Fruit fly (Drosophila melanogaster) ovary, adult (tissue): ENCODE data around the gene CG14669.

Experiments used
- CG17801 ChIP-seq: fragments of 200-800 bp; optimal IDR thresholded peaks from 2 replicates; lab custom pipeline; 2019; ENCODE audit warnings: missing biosample characterization, mild to moderate bottlenecking, missing genetic modification characterization, moderate library complexity; ENCODE audit not compliant: partially characterized antibody

CG14669 gene

dm6 chr3R:5463199-5463949, 49.0 kb downstream of the CG14669 start:
- TF ChIP-seq CG17801 (GFP tag; lab: Kevin White, UChicago): no peak

- TF ChIP-seq CG17801 (GFP tag; lab: Kevin White, UChicago): peak; percentile 21
Measured at dm6 chr3R:5464481-5464880, 50.2 kb downstream of the CG14669 start, which contains the start of gene PEK. PEK (minus strand) TSS chr3R:5464753.

dm6 chr3R:5466875-5467274, 52.5 kb downstream of the CG14669 start, which contains the start of gene RpL35A:
RpL35A (minus strand) TSS chr3R:5467101.
- TF ChIP-seq CG17801 (GFP tag; lab: Kevin White, UChicago): peak; percentile 84

dm6 chr3R:5467619-5468018, 53.3 kb downstream of the CG14669 start, which contains the start of gene POLDIP2:
POLDIP2 (plus strand) TSS chr3R:5467778.
- TF ChIP-seq CG17801 (GFP tag; lab: Kevin White, UChicago): no peak

DNA sequence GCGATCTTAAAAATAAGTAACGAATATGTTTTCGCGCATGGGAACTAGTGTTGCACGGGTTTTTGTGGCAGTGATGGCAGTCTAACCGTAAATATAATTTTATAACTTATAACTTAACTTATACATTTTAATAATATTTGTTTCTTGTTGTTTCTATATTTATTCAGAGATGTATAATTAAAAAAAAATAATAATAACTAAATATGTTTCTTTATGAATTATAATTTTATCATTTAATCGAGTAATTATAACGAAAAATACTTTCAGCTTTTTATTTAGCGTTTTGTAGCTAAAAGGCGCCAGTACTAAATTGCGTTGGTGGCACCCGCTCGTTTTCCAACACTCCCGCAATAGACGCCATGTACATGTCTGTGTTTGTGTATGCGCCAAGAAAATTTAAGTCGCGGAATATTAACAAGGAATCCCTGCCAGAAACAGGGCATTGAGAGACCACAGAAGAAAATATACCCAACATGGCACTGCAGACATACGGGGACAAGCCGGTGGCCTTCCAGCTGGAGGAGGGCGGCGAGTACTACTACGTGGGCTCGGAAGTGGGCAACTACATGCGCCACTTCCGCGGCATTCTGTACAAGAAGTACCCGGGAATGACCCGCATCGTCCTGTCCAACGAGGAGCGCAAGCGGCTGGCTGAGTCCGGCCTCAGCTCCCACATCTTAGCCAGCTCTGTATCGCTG, 56.4 kb downstream of the CG14669 start, which contains the start of the genes mRpL44 and Snr1:
mRpL44 (minus strand) TSS at position 51 of the 698 bp plus-strand sequence.
Snr1 (plus strand) TSS at position 341 of the 698 bp plus-strand sequence.
- TF ChIP-seq CG17801 (GFP tag; lab: Kevin White, UChicago): peak; percentile 45

- no peak for TF ChIP-seq CG17801 (GFP tag; lab: Kevin White, UChicago)
Measured at dm6 chr3R:5474551-5474950, 60.2 kb downstream of the CG14669 start, which contains the start of the genes CG45100, HDAC3 and Hcs. CG45100 (minus strand) TSS chr3R:5474600. HDAC3 (minus strand) TSS chr3R:5474600. Hcs (plus strand) TSS chr3R:5474899.

- TF ChIP-seq CG17801 (GFP tag; lab: Kevin White, UChicago): no peak
Measured at dm6 chr3R:5482790-5483189, 68.5 kb downstream of the CG14669 start.

DNA sequence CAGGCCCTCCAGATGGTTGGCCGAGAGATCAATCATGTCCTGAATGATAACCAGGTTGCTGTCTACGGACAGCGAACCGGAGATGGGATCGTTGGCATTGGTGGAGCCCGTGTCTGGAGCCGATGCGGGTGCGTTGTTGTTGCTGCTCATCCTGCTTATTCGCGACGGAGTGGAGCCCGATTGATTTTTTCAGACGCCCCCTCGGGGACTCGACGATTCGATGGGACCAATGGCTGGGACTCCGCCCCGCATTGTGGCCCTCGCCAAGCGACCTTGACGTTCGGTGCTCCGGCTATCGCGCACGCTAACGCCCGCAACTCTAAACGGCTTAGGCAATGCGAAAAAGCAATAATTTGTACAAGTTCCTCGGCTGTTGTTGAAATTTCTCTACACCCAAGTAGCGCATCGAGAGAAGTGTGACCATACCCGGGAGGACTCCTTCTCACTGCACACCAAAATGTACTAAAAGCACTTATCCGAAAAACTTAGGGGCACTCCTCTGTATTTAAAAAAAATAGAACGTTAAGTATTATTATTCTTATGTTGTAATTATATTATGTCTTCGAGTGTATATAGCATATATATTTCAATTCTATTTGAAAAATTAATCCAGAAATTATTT, 69.3 kb downstream of the CG14669 start, which contains the start of gene ksr:
ksr (minus strand) TSS at position 419 of the 622 bp plus-strand sequence.
- TF ChIP-seq CG17801 (GFP tag; lab: Kevin White, UChicago): peak; percentile 11

DNA sequence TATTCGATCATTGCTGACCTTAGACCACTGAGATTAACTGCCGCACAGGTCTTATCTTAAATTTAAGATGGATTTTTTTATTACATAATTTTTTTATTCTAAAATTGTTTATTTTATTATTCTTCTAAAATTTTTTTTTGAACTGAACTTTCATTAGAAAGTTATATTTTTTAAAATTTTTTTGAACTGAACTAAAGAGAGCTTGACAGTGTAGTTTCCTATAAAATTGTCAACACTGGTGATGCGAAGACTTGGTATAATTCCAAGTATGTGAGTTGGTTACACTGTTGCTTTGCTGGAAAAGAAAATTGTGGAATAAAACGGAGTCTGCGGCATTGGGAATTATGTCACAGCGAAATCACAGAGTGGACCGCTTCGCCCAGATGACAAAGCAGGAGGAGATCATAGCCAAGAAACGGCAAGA, 71.0 kb downstream of the CG14669 start, which contains the start of gene CG31550:
CG31550 (plus strand) TSS at position 249 of the 424 bp plus-strand sequence.
- peak; percentile 64 for TF ChIP-seq CG17801 (GFP tag; lab: Kevin White, UChicago)

DNA sequence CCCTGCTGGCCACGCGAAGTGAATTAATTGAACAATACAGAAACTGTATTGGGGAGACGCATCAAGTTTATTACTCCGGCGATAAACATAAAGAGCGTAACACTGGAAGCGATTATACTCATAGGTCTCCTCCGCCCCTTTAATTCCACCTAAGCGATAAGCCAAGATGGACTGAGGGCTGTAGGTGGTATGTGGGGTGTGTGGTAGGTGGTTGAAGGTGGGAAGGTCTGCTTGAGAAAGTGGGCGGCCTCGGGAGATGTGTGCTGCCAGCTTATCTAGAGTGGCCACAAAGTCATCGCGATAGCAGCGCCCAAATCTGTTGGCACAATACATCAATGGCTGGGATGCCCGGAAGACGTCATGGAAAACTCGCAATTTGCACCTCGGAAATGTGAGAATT, 83.3 kb downstream of the CG14669 start:
- no peak for TF ChIP-seq CG17801 (GFP tag; lab: Kevin White, UChicago)

dm6 chr3R:5502646-5503045, 88.3 kb downstream of the CG14669 start, which contains the start of gene NKCC:
NKCC (minus strand) TSS chr3R:5502702.
- no peak for TF ChIP-seq CG17801 (GFP tag; lab: Kevin White, UChicago)

dm6 chr3R:5503789-5504387, 89.6 kb downstream of the CG14669 start:
- no peak for TF ChIP-seq CG17801 (GFP tag; lab: Kevin White, UChicago)
